Fruit fly (Drosophila melanogaster) whole organism, embryonic: Measurements from ENCODE around the gene gpp.
A peak's percentile ranks its signal among the peaks of the same experiment; 100 is the strongest.

Source experiments
- Antp ChIP-seq: fragments of 200-800 bp; sonication (Bioruptor generic); optimal IDR thresholded peaks from 3 replicates; lab custom pipeline; 2016; ENCODE audit warnings: missing biosample characterization, missing genetic modification characterization
- Atf-2 ChIP-seq: fragments of 200-800 bp; sonication (Bioruptor generic); optimal IDR thresholded peaks from 2 replicates; lab custom pipeline; 2016; ENCODE audit warnings: missing biosample characterization, missing genetic modification characterization
- CG11456 ChIP-seq: fragments of 200-800 bp; sonication (Bioruptor generic); IDR thresholded peaks from 3 replicates; pipeline ENCODE4 v1.3.6; 2022; ENCODE audit warnings: missing biosample characterization, missing genetic modification characterization
- CG11560 ChIP-seq: fragments of 200-800 bp; sonication (Bioruptor generic); IDR thresholded peaks from 3 replicates; pipeline ENCODE4 v1.3.6; 2022; ENCODE audit warnings: missing biosample characterization, missing genetic modification characterization
- CG12236 ChIP-seq: fragments of 200-800 bp; sonication (Bioruptor generic); optimal IDR thresholded peaks from 2 replicates; lab custom pipeline; 2016; ENCODE audit warnings: missing biosample characterization, missing genetic modification characterization
- CG13296 ChIP-seq: fragments of 200-800 bp; sonication (Bioruptor generic); optimal IDR thresholded peaks from 3 replicates; lab custom pipeline; 2018; ENCODE audit warnings: missing biosample characterization, mild to moderate bottlenecking, missing genetic modification characterization
- CG18011 ChIP-seq: fragments of 200-800 bp; sonication (Bioruptor generic); optimal IDR thresholded peaks from 2 replicates; lab custom pipeline; 2017; ENCODE audit warnings: missing biosample characterization, missing genetic modification characterization, mild to moderate bottlenecking, moderate library complexity, missing genotype
- CG1832 ChIP-seq: fragments of 200-800 bp; sonication (Bioruptor generic); optimal IDR thresholded peaks from 2 replicates; lab custom pipeline; 2017; ENCODE audit warnings: missing biosample characterization, mild to moderate bottlenecking, missing genetic modification characterization, inconsistent platforms
- CG2202 ChIP-seq: fragments of 200-800 bp; sonication (Bioruptor generic); optimal IDR thresholded peaks from 2 replicates; lab custom pipeline; 2018; ENCODE audit warnings: missing biosample characterization, mild to moderate bottlenecking, missing genetic modification characterization
- CG6791 ChIP-seq: fragments of 200-800 bp; sonication (Bioruptor generic); IDR thresholded peaks from 3 replicates; pipeline ENCODE4 v1.3.6; 2022; ENCODE audit warnings: missing biosample characterization, missing genetic modification characterization; ENCODE audit not compliant: partially characterized antibody
- CG7372 ChIP-seq: fragments of 200-800 bp; sonication (Bioruptor generic); IDR thresholded peaks from 2 replicates; pipeline ENCODE4 v1.3.6; 2022; ENCODE audit warnings: missing biosample characterization, missing genetic modification characterization
- CG7839 ChIP-seq: fragments of 200-800 bp; sonication (Bioruptor generic); optimal IDR thresholded peaks from 3 replicates; lab custom pipeline; 2018; ENCODE audit warnings: missing biosample characterization, mild to moderate bottlenecking, missing genetic modification characterization, moderate library complexity
- CG8290 ChIP-seq, 3 experiments: fragments of 200-800 bp; sonication (Bioruptor generic); optimal IDR thresholded peaks; 2 replicates each; lab custom pipeline; 2016 to 2019; ENCODE audit warnings: missing biosample characterization in 3 of 3, missing genetic modification characterization in 3 of 3, mild to moderate bottlenecking in 2 of 3, moderate library complexity in 1 of 3
- CG9437 ChIP-seq: fragments of 200-800 bp; sonication (Bioruptor generic); optimal IDR thresholded peaks from 2 replicates; lab custom pipeline; 2018; ENCODE audit warnings: missing biosample characterization, mild to moderate bottlenecking, missing genetic modification characterization
- CG9797 ChIP-seq: fragments of 200-800 bp; sonication (Bioruptor generic); optimal IDR thresholded peaks from 3 replicates; lab custom pipeline; 2018; ENCODE audit warnings: missing biosample characterization, mild to moderate bottlenecking, missing genetic modification characterization
- CG9876 ChIP-seq: fragments of 200-800 bp; sonication (Bioruptor generic); optimal IDR thresholded peaks from 2 replicates; lab custom pipeline; 2016; ENCODE audit warnings: missing biosample characterization, missing genetic modification characterization
- CG9932 ChIP-seq: fragments of 200-800 bp; sonication (Bioruptor generic); IDR thresholded peaks from 2 replicates; pipeline ENCODE4 v1.3.6; 2022; ENCODE audit warnings: missing biosample characterization, missing genetic modification characterization
- CTCF ChIP-seq: fragments of 200-800 bp; sonication (Bioruptor generic); optimal IDR thresholded peaks from 2 replicates; lab custom pipeline; 2017; ENCODE audit warnings: missing biosample characterization, mild to moderate bottlenecking, missing genetic modification characterization, moderate library complexity
- D19A ChIP-seq: fragments of 200-800 bp; optimal IDR thresholded peaks from 3 replicates; lab custom pipeline; 2019; ENCODE audit warnings: missing biosample characterization, mild to moderate bottlenecking, missing genetic modification characterization, moderate library complexity
- Dbx ChIP-seq: fragments of 200-800 bp; sonication (Bioruptor generic); IDR thresholded peaks from 3 replicates; pipeline ENCODE4 v1.3.6; 2022; ENCODE audit warnings: missing biosample characterization, missing genetic modification characterization
- Deaf1 ChIP-seq: fragments of 200-800 bp; optimal IDR thresholded peaks from 3 replicates; lab custom pipeline; 2019; ENCODE audit warnings: missing biosample characterization, mild to moderate bottlenecking, missing genetic modification characterization, moderate library complexity
- Drgx ChIP-seq: fragments of 200-800 bp; sonication (Bioruptor generic); IDR thresholded peaks from 2 replicates; pipeline ENCODE4 v1.3.6; 2022; ENCODE audit warnings: missing biosample characterization, missing genetic modification characterization
- E2f1 ChIP-seq: fragments of 200-800 bp; sonication (Bioruptor generic); IDR thresholded peaks from 2 replicates; pipeline ENCODE4 v1.3.6; 2022; ENCODE audit warnings: missing biosample characterization, missing genetic modification characterization
- ERR ChIP-seq: fragments of 200-800 bp; sonication (Bioruptor generic); optimal IDR thresholded peaks from 2 replicates; lab custom pipeline; 2016; ENCODE audit warnings: missing biosample characterization, missing genetic modification characterization
- Lim3 ChIP-seq: fragments of 200-800 bp; sonication (Bioruptor generic); IDR thresholded peaks from 2 replicates; pipeline ENCODE4 v1.3.6; 2022; ENCODE audit warnings: missing biosample characterization, missing genetic modification characterization
- Myb ChIP-seq: fragments of 200-800 bp; sonication (Bioruptor generic); optimal IDR thresholded peaks from 2 replicates; lab custom pipeline; 2016; ENCODE audit warnings: missing biosample characterization, missing genetic modification characterization
- Oli ChIP-seq: fragments of 200-800 bp; sonication (Bioruptor generic); optimal IDR thresholded peaks from 2 replicates; lab custom pipeline; 2018; ENCODE audit warnings: missing biosample characterization, mild to moderate bottlenecking, missing genetic modification characterization, moderate library complexity
- abd-A ChIP-seq: fragments of 200-800 bp; sonication (Bioruptor generic); optimal IDR thresholded peaks from 3 replicates; lab custom pipeline; 2019; ENCODE audit warnings: missing biosample characterization, mild to moderate bottlenecking, missing genetic modification characterization, moderate library complexity
- aop ChIP-seq: fragments of 200-800 bp; sonication (Bioruptor generic); IDR thresholded peaks from 2 replicates; pipeline ENCODE4 v1.3.6; 2022; ENCODE audit warnings: missing biosample characterization, missing genetic modification characterization
- crol ChIP-seq: fragments of 200-800 bp; sonication (Bioruptor generic); IDR thresholded peaks from 2 replicates; pipeline ENCODE4 v1.3.6; 2022; ENCODE audit warnings: missing biosample characterization, missing genetic modification characterization
- cwo ChIP-seq: fragments of 200-800 bp; sonication (Bioruptor generic); optimal IDR thresholded peaks from 3 replicates; lab custom pipeline; 2017; ENCODE audit warnings: missing biosample characterization, missing genetic modification characterization, mild to moderate bottlenecking, moderate library complexity, missing genetic modification reagents
- dati ChIP-seq: fragments of 200-800 bp; sonication (Bioruptor generic); IDR thresholded peaks from 2 replicates; pipeline ENCODE4 v1.3.6; 2022; ENCODE audit warnings: missing biosample characterization, missing genetic modification characterization
- dysf ChIP-seq: fragments of 200-800 bp; sonication (Bioruptor generic); IDR thresholded peaks from 3 replicates; pipeline ENCODE4 v1.3.6; 2022; ENCODE audit warnings: missing biosample characterization, missing genetic modification characterization
- esg ChIP-seq: fragments of 200-800 bp; sonication (Bioruptor generic); conservative IDR thresholded peaks from 2 replicates; pipeline ENCODE4 v1.3.6; 2022; ENCODE audit warnings: missing biosample characterization, missing genetic modification characterization
- exex ChIP-seq: fragments of 200-800 bp; sonication (Bioruptor generic); optimal IDR thresholded peaks from 4 replicates; lab custom pipeline; 2018; ENCODE audit warnings: missing biosample characterization, mild to moderate bottlenecking, missing genetic modification characterization, moderate library complexity
- fd96Cb ChIP-seq: fragments of 200-800 bp; sonication (Bioruptor generic); optimal IDR thresholded peaks from 2 replicates; lab custom pipeline; 2018; ENCODE audit warnings: missing biosample characterization, mild to moderate bottlenecking, missing genetic modification characterization, moderate library complexity
- ftz-f1 ChIP-seq: fragments of 200-800 bp; sonication (Bioruptor generic); optimal IDR thresholded peaks from 2 replicates; lab custom pipeline; 2016; ENCODE audit warnings: missing biosample characterization, missing genetic modification characterization
- nmo ChIP-seq: fragments of 200-800 bp; sonication (Bioruptor generic); optimal IDR thresholded peaks from 2 replicates; lab custom pipeline; 2018; ENCODE audit warnings: missing biosample characterization, mild to moderate bottlenecking, missing genetic modification characterization, moderate library complexity
- oc ChIP-seq: fragments of 200-800 bp; sonication (Bioruptor generic); optimal IDR thresholded peaks from 2 replicates; lab custom pipeline; 2018; ENCODE audit warnings: missing biosample characterization, mild to moderate bottlenecking, missing genetic modification characterization, moderate library complexity
- pfk ChIP-seq: fragments of 200-800 bp; sonication (Bioruptor generic); optimal IDR thresholded peaks from 2 replicates; lab custom pipeline; 2018; ENCODE audit warnings: missing biosample characterization, mild to moderate bottlenecking, missing genetic modification characterization, moderate library complexity
- phol ChIP-seq: fragments of 200-800 bp; sonication (Bioruptor generic); optimal IDR thresholded peaks from 3 replicates; lab custom pipeline; 2018; ENCODE audit warnings: missing biosample characterization, mild to moderate bottlenecking, missing genetic modification characterization, moderate library complexity
- pros ChIP-seq: fragments of 200-800 bp; sonication (Bioruptor generic); optimal IDR thresholded peaks from 3 replicates; lab custom pipeline; 2019; ENCODE audit warnings: missing biosample characterization, mild to moderate bottlenecking, missing genetic modification characterization, moderate library complexity
- row ChIP-seq: fragments of 200-800 bp; sonication (Bioruptor generic); IDR thresholded peaks from 3 replicates; pipeline ENCODE4 v1.3.6; 2022; ENCODE audit warnings: missing biosample characterization, missing genetic modification characterization
- shn ChIP-seq: fragments of 200-800 bp; sonication (Bioruptor generic); optimal IDR thresholded peaks from 3 replicates; lab custom pipeline; 2016; ENCODE audit warnings: missing biosample characterization, missing genetic modification characterization
- slou ChIP-seq: fragments of 200-800 bp; sonication (Bioruptor generic); optimal IDR thresholded peaks from 3 replicates; lab custom pipeline; 2016; ENCODE audit warnings: missing biosample characterization, missing genetic modification characterization
- slp2 ChIP-seq: fragments of 200-800 bp; sonication (Bioruptor generic); optimal IDR thresholded peaks from 2 replicates; lab custom pipeline; 2016; ENCODE audit warnings: missing biosample characterization, missing genetic modification characterization
- ssp ChIP-seq: fragments of 200-800 bp; sonication (Bioruptor generic); IDR thresholded peaks from 2 replicates; pipeline ENCODE4 v1.3.6; 2022; ENCODE audit warnings: missing biosample characterization, missing genetic modification characterization
- toy ChIP-seq: fragments of 200-800 bp; sonication (Bioruptor generic); IDR thresholded peaks from 2 replicates; pipeline ENCODE4 v1.3.6; 2022; ENCODE audit warnings: missing biosample characterization, missing genetic modification characterization
- tup ChIP-seq: fragments of 200-800 bp; sonication (Bioruptor generic); optimal IDR thresholded peaks from 2 replicates; lab custom pipeline; 2016; ENCODE audit warnings: missing biosample characterization, mild to moderate bottlenecking, missing genetic modification characterization, moderate library complexity
- vfl ChIP-seq: fragments of 200-800 bp; sonication (Bioruptor generic); optimal IDR thresholded peaks from 2 replicates; lab custom pipeline; 2016; ENCODE audit warnings: missing biosample characterization, missing genetic modification characterization
- wdn ChIP-seq: fragments of 200-800 bp; sonication (Bioruptor generic); IDR thresholded peaks from 2 replicates; pipeline ENCODE4 v1.3.6; 2022; ENCODE audit warnings: missing biosample characterization, missing genetic modification characterization

Gene gpp

dm6 chr3R:6416242-6416641, 9.6 kb downstream of the gpp start (continued):
- TF ChIP-seq CG6791 (no peak), Drgx (GFP tag; lab: Robert Waterston, UW) (0 out of 2 replicates have a peak, but pooled peaks have one; percentile 42), Antp (GFP tag; lab: Kevin White, UChicago) (peak; percentile 83), shn (GFP tag; lab: Kevin White, UChicago) (peak; percentile 66), E2f1 (GFP tag; lab: Robert Waterston, UW) (peak; percentile 73), CG1832 (GFP tag; lab: Kevin White, UChicago) (no peak), Dbx (peak; percentile 87), toy (GFP tag; lab: Robert Waterston, UW) (0 out of 2 replicates have a peak, but pooled peaks have one; percentile 30), phol (tag; lab: Kevin White, UChicago) (peak; percentile 54), vfl (GFP tag; lab: Kevin White, UChicago) (peak; percentile 42), tup (GFP tag; lab: Kevin White, UChicago) (no peak), fd96Cb (peak; percentile 62), CG9797 (GFP tag; lab: Kevin White, UChicago) (no peak), ssp (0 out of 2 replicates have a peak, but pooled peaks have one; percentile 48), CG8290 (GFP tag; optimal IDR thresholded peaks at IDR 0.05; lab: Kevin White, UChicago) (peak; percentile 10), CG8290 (tag; optimal IDR thresholded peaks at IDR 0.05; lab: Kevin White, UChicago) (peak in 1 of 2 experiments; percentile 98), Lim3 (GFP tag; lab: Robert Waterston, UW) (peak; percentile 64), Atf-2 (GFP tag; lab: Kevin White, UChicago) (peak; percentile 58), dati (0 out of 2 replicates have a peak, but pooled peaks have one; percentile 34), pfk (GFP tag; lab: Kevin White, UChicago) (no peak), exex (tag; lab: Kevin White, UChicago) (peak; percentile 26), nmo (GFP tag; lab: Kevin White, UChicago) (peak; percentile 61), D19A (tag; lab: Kevin White, UChicago) (peak; percentile 48), CG12236 (peak; percentile 17), ftz-f1 (GFP tag; lab: Kevin White, UChicago) (no peak), esg (GFP tag; lab: Robert Waterston, UW) (peak; percentile 76), CG2202 (tag; lab: Kevin White, UChicago) (no peak), ERR (GFP tag; lab: Kevin White, UChicago) (peak; percentile 70), CG7839 (tag; lab: Kevin White, UChicago) (peak; percentile 87), abd-A (tag; lab: Kevin White, UChicago) (no peak), slp2 (GFP tag; lab: Kevin White, UChicago) (peak; percentile 74), CG18011 (GFP tag; lab: Kevin White, UChicago) (peak; percentile 65), oc (tag; lab: Kevin White, UChicago) (peak; percentile 3), Deaf1 (tag; lab: Kevin White, UChicago) (peak; percentile 61), Oli (tag; lab: Kevin White, UChicago) (peak; percentile 71), Myb (peak; percentile 55), CG9876 (GFP tag; lab: Kevin White, UChicago) (peak; percentile 59)

dm6 chr3R:6419103-6419502, 12.4 kb downstream of the gpp start:
- TF ChIP-seq CTCF (no peak), dysf (0 out of 3 replicates have a peak, but pooled peaks have one; percentile 10), CG9437 (GFP tag; lab: Kevin White, UChicago) (no peak), CG2202 (tag; lab: Kevin White, UChicago) (no peak), CG11456 (GFP tag; lab: Robert Waterston, UW) (peak; percentile 24; the same call in 1 of the 3 replicates), pros (GFP tag; lab: Kevin White, UChicago) (peak; percentile 13), cwo (GFP tag; lab: Kevin White, UChicago) (peak; percentile 87), wdn (GFP tag; lab: Robert Waterston, UW) (no peak), row (GFP tag; lab: Robert Waterston, UW) (0 out of 3 replicates have a peak, but pooled peaks have one; percentile 8), slou (GFP tag; lab: Kevin White, UChicago) (no peak), CG8290 (GFP tag; optimal IDR thresholded peaks at IDR 0.05; lab: Kevin White, UChicago) (no peak), CG8290 (tag; optimal IDR thresholded peaks at IDR 0.05; lab: Kevin White, UChicago) (peak in 1 of 2 experiments; percentile 11), crol (GFP tag; lab: Robert Waterston, UW) (peak; percentile 82), ftz-f1 (GFP tag; lab: Kevin White, UChicago) (peak; percentile 74), CG7372 (GFP tag; lab: Robert Waterston, UW) (no peak), CG11560 (tag; lab: Robert Waterston, UW) (no peak), CG13296 (GFP tag; lab: Kevin White, UChicago) (no peak), CG9932 (GFP tag; lab: Robert Waterston, UW) (0 out of 2 replicates have a peak, but pooled peaks have one; percentile 32), aop (no peak), abd-A (tag; lab: Kevin White, UChicago) (peak; percentile 66)
